Worm (Caenorhabditis elegans) whole organism, late embryonic: ENCODE results near the gene F25F2.1.

ENCODE experiments used
- K09A11.1 ChIP-seq: sonication (generic microtip); optimal IDR thresholded peaks from 2 replicates; lab custom pipeline; 2017; ENCODE audit warnings: antibody characterized with exemption, mild to moderate bottlenecking, missing genetic modification characterization, missing compliant biosample characterization; ENCODE audit not compliant: insufficient read depth
- ama-1 ChIP-seq: fragments of 150-350 bp; optimal IDR thresholded peaks from 2 replicates; lab custom pipeline; 2014
- ceh-31 ChIP-seq: sonication (generic microtip); optimal IDR thresholded peaks from 2 replicates; lab custom pipeline; 2016; ENCODE audit warnings: missing genetic modification characterization, missing compliant biosample characterization
- ceh-9 ChIP-seq: sonication (generic microtip); optimal IDR thresholded peaks from 2 replicates; lab custom pipeline; 2016; ENCODE audit warnings: mild to moderate bottlenecking, missing genetic modification characterization, inconsistent platforms, missing compliant biosample characterization
- fkh-10 ChIP-seq: fragments of 150-350 bp; optimal IDR thresholded peaks from 2 replicates; lab custom pipeline; 2014; ENCODE audit warnings: missing biosample characterization, missing genetic modification reagents, missing genetic modification characterization
- hlh-30 ChIP-seq: sonication (generic microtip); optimal IDR thresholded peaks from 2 replicates; lab custom pipeline; 2017; ENCODE audit warnings: antibody characterized with exemption, missing genetic modification characterization, missing compliant biosample characterization; ENCODE audit not compliant: insufficient read depth
- odd-2 ChIP-seq: sonication (generic microtip); optimal IDR thresholded peaks from 2 replicates; lab custom pipeline; 2017; ENCODE audit warnings: antibody characterized with exemption, mild to moderate bottlenecking, missing genetic modification characterization, missing compliant biosample characterization
- pha-4 ChIP-seq: fragments of 150-350 bp; optimal IDR thresholded peaks from 2 replicates; lab custom pipeline; 2018; ENCODE audit warnings: missing biosample characterization, missing genetic modification reagents, missing genetic modification characterization
- sox-4 ChIP-seq: sonication (generic microtip); optimal IDR thresholded peaks from 2 replicates; lab custom pipeline; 2017; ENCODE audit warnings: mild to moderate bottlenecking, missing genetic modification characterization, inconsistent platforms, missing compliant biosample characterization
- unc-3 ChIP-seq, 2 experiments: fragments of 200-800 bp in 1 of 2; sonication (Bioruptor generic) in 1 of 2; sonication (generic microtip) in 1 of 2; conservative IDR thresholded peaks in 1 of 2; optimal IDR thresholded peaks in 1 of 2; 2 replicates each; pipeline versions ENCODE4 v1.3.6 to Lab custom; 2016 to 2022; ENCODE audit warnings: missing compliant biosample characterization in 2 of 2, missing genetic modification characterization in 2 of 2, missing genetic modification reagents in 1 of 2

DNA sequence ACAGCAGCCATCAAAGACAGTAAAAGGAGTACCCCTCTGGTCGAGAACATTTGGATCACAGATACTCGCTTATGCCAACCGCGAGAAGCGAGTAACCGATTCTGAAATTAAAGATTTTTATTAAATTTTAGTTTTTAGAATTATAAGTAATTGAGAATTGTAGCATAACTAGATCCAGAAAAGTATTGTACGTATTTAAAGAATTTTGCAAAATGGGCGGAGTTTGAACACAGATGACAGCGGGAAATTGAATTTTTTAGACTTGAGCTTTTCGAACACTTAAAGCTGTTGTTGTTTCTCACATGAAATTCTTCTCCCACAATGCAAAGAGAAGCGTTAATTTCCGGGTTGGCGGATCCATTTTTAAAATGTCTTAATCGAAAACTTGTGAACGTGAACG lies 31.2 kb upstream of the F25F2.1 start, which contains the start of gene ins-17:
- no peak for TF ChIP-seq pha-4 (tag; lab: Kevin White, UChicago)
- no peak for TF ChIP-seq ama-1 (lab: Kevin White, UChicago)
- TF ChIP-seq K09A11.1 = no peak
- TF ChIP-seq odd-2 (tag; lab: Kevin White, UChicago) = no peak
- TF ChIP-seq ceh-9 = no peak
- TF ChIP-seq ceh-31 (tag; lab: Kevin White, UChicago) = no peak
- no peak for TF ChIP-seq unc-3 (GFP tag; conservative IDR thresholded peaks at IDR 0.05; lab: Robert Waterston, UW)
- TF ChIP-seq unc-3 (tag; optimal IDR thresholded peaks at IDR 0.05; lab: Kevin White, UChicago) = no peak
- no peak for TF ChIP-seq fkh-10 (GFP tag; lab: Kevin White, UChicago)
- TF ChIP-seq sox-4 (tag; lab: Kevin White, UChicago) = no peak
- TF ChIP-seq hlh-30 (tag; lab: Kevin White, UChicago) = no peak
